Worm (Caenorhabditis elegans) whole organism, late embryonic: Measurements from ENCODE around the gene tkr-3.
"Not testable (repeated sequence)": the region's sequence is repeated elsewhere in the genome, so short reads cannot be mapped to it uniquely, and the experiment has no call there.

Source experiments
- C08G9.2 ChIP-seq: sonication (generic microtip); optimal IDR thresholded peaks from 2 replicates; lab custom pipeline; 2016; ENCODE audit warnings: mild to moderate bottlenecking, missing genetic modification characterization, moderate library complexity, missing compliant biosample characterization
- C38D4.7 ChIP-seq: fragments of 200-800 bp; sonication (Bioruptor generic); optimal IDR thresholded peaks from 2 replicates; lab custom pipeline; 2018; ENCODE audit warnings: mild to moderate bottlenecking, missing genetic modification characterization, moderate library complexity, missing compliant biosample characterization
- F13H6.1 ChIP-seq: sonication (generic microtip); optimal IDR thresholded peaks from 2 replicates; lab custom pipeline; 2016; ENCODE audit warnings: missing genetic modification characterization, missing compliant biosample characterization
- K02D7.2 ChIP-seq: sonication (generic microtip); optimal IDR thresholded peaks from 2 replicates; lab custom pipeline; 2017; ENCODE audit warnings: mild to moderate bottlenecking, missing genetic modification characterization, missing compliant biosample characterization
- K09A11.1 ChIP-seq: sonication (generic microtip); optimal IDR thresholded peaks from 2 replicates; lab custom pipeline; 2017; ENCODE audit warnings: antibody characterized with exemption, mild to moderate bottlenecking, missing genetic modification characterization, missing compliant biosample characterization; ENCODE audit not compliant: insufficient read depth
- T23F11.4 ChIP-seq: fragments of 200-800 bp; sonication (Bioruptor generic); optimal IDR thresholded peaks from 2 replicates; lab custom pipeline; 2018; ENCODE audit warnings: mild to moderate bottlenecking, missing genetic modification characterization, missing compliant biosample characterization
- ceh-14 ChIP-seq: sonication (generic microtip); optimal IDR thresholded peaks from 2 replicates; lab custom pipeline; 2016; ENCODE audit warnings: missing genotype, missing genetic modification characterization, missing compliant biosample characterization
- ceh-19 ChIP-seq: fragments of 200-800 bp; sonication (Bioruptor generic); optimal IDR thresholded peaks from 2 replicates; lab custom pipeline; 2018; ENCODE audit warnings: mild to moderate bottlenecking, missing genetic modification characterization, missing compliant biosample characterization
- ceh-2 ChIP-seq: sonication (generic microtip); optimal IDR thresholded peaks from 2 replicates; lab custom pipeline; 2016; ENCODE audit warnings: missing genotype, missing genetic modification characterization, missing compliant biosample characterization
- ceh-22 ChIP-seq: sonication (generic microtip); optimal IDR thresholded peaks from 2 replicates; lab custom pipeline; 2017; ENCODE audit warnings: missing biosample characterization, missing genetic modification characterization
- ceh-24 ChIP-seq: sonication (generic microtip); optimal IDR thresholded peaks from 2 replicates; lab custom pipeline; 2016; ENCODE audit warnings: mild to moderate bottlenecking, missing genetic modification characterization, missing compliant biosample characterization
- ceh-31 ChIP-seq: sonication (generic microtip); optimal IDR thresholded peaks from 2 replicates; lab custom pipeline; 2016; ENCODE audit warnings: missing genetic modification characterization, missing compliant biosample characterization
- ceh-34 ChIP-seq: sonication (generic microtip); optimal IDR thresholded peaks from 2 replicates; lab custom pipeline; 2016; ENCODE audit warnings: mild to moderate bottlenecking, missing genetic modification characterization, missing compliant biosample characterization
- ceh-48 ChIP-seq: sonication (generic microtip); optimal IDR thresholded peaks from 2 replicates; lab custom pipeline; 2016; ENCODE audit warnings: missing genetic modification characterization, inconsistent platforms, missing compliant biosample characterization
- dve-1 ChIP-seq: sonication (generic microtip); optimal IDR thresholded peaks from 2 replicates; lab custom pipeline; 2017; ENCODE audit warnings: antibody characterized with exemption, mild to moderate bottlenecking, missing genetic modification characterization, missing compliant biosample characterization
- elt-2 ChIP-seq: sonication (generic microtip); optimal IDR thresholded peaks from 2 replicates; lab custom pipeline; 2016; ENCODE audit warnings: missing genetic modification reagents, missing genetic modification characterization, missing compliant biosample characterization
- fax-1 ChIP-seq: sonication (generic microtip); optimal IDR thresholded peaks from 2 replicates; lab custom pipeline; 2016; ENCODE audit warnings: missing genotype, missing genetic modification characterization, missing compliant biosample characterization
- fkh-10 ChIP-seq: fragments of 150-350 bp; optimal IDR thresholded peaks from 2 replicates; lab custom pipeline; 2014; ENCODE audit warnings: missing biosample characterization, missing genetic modification reagents, missing genetic modification characterization
- hlh-30 ChIP-seq: sonication (generic microtip); optimal IDR thresholded peaks from 2 replicates; lab custom pipeline; 2017; ENCODE audit warnings: antibody characterized with exemption, missing genetic modification characterization, missing compliant biosample characterization; ENCODE audit not compliant: insufficient read depth
- lim-6 ChIP-seq: sonication (generic microtip); optimal IDR thresholded peaks from 2 replicates; lab custom pipeline; 2016; ENCODE audit warnings: missing genetic modification characterization, missing compliant biosample characterization
- mec-3 ChIP-seq: sonication (generic microtip); optimal IDR thresholded peaks from 2 replicates; lab custom pipeline; 2016; ENCODE audit warnings: borderline replicate concordance, missing genetic modification characterization, missing compliant biosample characterization
- nfya-1 ChIP-seq: sonication (generic microtip); optimal IDR thresholded peaks from 2 replicates; lab custom pipeline; 2017; ENCODE audit warnings: missing genetic modification characterization, mild to moderate bottlenecking, missing compliant biosample characterization, antibody characterized with exemption, moderate library complexity
- nhr-232 ChIP-seq: sonication (generic microtip); optimal IDR thresholded peaks from 2 replicates; lab custom pipeline; 2016; ENCODE audit warnings: missing genetic modification characterization, missing compliant biosample characterization
- npax-4 ChIP-seq: sonication (generic microtip); optimal IDR thresholded peaks from 2 replicates; lab custom pipeline; 2016; ENCODE audit warnings: missing genetic modification characterization, missing compliant biosample characterization
- pag-3 ChIP-seq: sonication (generic microtip); optimal IDR thresholded peaks from 2 replicates; lab custom pipeline; 2016; ENCODE audit warnings: missing compliant biosample characterization, missing genetic modification characterization, borderline replicate concordance
- pax-1 ChIP-seq: fragments of 150-350 bp; optimal IDR thresholded peaks from 2 replicates; lab custom pipeline; 2014; ENCODE audit warnings: missing biosample characterization, missing genetic modification characterization
- pros-1 ChIP-seq: fragments of 150-350 bp; optimal IDR thresholded peaks from 2 replicates; lab custom pipeline; 2014; ENCODE audit warnings: missing biosample characterization, missing genetic modification reagents, missing genetic modification characterization
- ref-2 ChIP-seq: sonication (generic microtip); optimal IDR thresholded peaks from 2 replicates; lab custom pipeline; 2016; ENCODE audit warnings: missing genetic modification characterization, missing compliant biosample characterization
- rnt-1 ChIP-seq: sonication (generic microtip); optimal IDR thresholded peaks from 2 replicates; lab custom pipeline; 2016; ENCODE audit warnings: missing genetic modification characterization, missing compliant biosample characterization
- syd-9 ChIP-seq: sonication (generic microtip); optimal IDR thresholded peaks from 2 replicates; lab custom pipeline; 2016; ENCODE audit warnings: mild to moderate bottlenecking, missing genetic modification characterization, moderate library complexity, missing compliant biosample characterization
- unc-55 ChIP-seq: sonication (generic microtip); optimal IDR thresholded peaks from 2 replicates; lab custom pipeline; 2017; ENCODE audit warnings: missing biosample characterization, missing genetic modification reagents, missing genetic modification characterization
- ztf-16 ChIP-seq: sonication (generic microtip); optimal IDR thresholded peaks from 2 replicates; lab custom pipeline; 2017; ENCODE audit warnings: missing genetic modification characterization, missing compliant biosample characterization

tkr-3 gene

DNA sequence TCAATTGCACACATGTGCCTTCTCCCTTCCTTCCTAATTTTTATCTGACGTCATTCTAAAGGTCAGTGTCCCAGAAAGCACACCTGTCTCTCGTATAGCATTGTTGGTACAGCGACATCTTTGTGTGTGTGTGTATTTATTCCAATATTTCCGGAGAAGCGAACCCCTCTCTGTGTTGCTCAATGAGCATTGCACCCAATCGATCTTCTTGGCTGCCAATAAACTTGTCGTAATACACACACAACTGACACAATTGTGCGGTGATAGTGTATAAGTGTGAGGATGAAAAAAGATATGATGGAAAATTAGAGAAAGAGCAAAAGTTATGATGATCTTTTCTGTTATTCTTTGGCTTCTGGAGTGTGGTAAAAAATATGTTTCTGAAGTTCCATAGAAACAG, 45.3 kb downstream of the tkr-3 start:
- TF ChIP-seq ceh-24 (tag; lab: Kevin White, UChicago) (no peak), ztf-16 (tag; lab: Kevin White, UChicago) (no peak), ceh-22 (tag; lab: Kevin White, UChicago) (no peak), pros-1 (no peak), F13H6.1 (tag; lab: Kevin White, UChicago) (no peak), K09A11.1 (tag; lab: Kevin White, UChicago) (no peak), npax-4 (tag; lab: Kevin White, UChicago) (no peak), C08G9.2 (tag; lab: Kevin White, UChicago) (no peak), ref-2 (tag; lab: Kevin White, UChicago) (no peak), syd-9 (tag; lab: Kevin White, UChicago) (no peak), hlh-30 (tag; lab: Kevin White, UChicago) (no peak), dve-1 (tag; lab: Kevin White, UChicago) (no peak), ceh-14 (tag; lab: Kevin White, UChicago) (no peak), nfya-1 (tag; lab: Kevin White, UChicago) (peak; percentile 6), ceh-31 (tag; lab: Kevin White, UChicago) (peak; percentile 11), C38D4.7 (GFP tag; lab: Kevin White, UChicago) (no peak), fkh-10 (GFP tag; lab: Kevin White, UChicago) (no peak), unc-55 (GFP tag; lab: Kevin White, UChicago) (peak; percentile 71), T23F11.4 (GFP tag; lab: Kevin White, UChicago) (no peak), pax-1 (tag; lab: Kevin White, UChicago) (no peak), ceh-34 (tag; lab: Kevin White, UChicago) (no peak), fax-1 (tag; lab: Kevin White, UChicago) (no peak), ceh-48 (tag; lab: Kevin White, UChicago) (no peak), ceh-2 (tag; lab: Kevin White, UChicago) (no peak)
- TF ChIP-seq, all 69 proteins: peak for 3

DNA sequence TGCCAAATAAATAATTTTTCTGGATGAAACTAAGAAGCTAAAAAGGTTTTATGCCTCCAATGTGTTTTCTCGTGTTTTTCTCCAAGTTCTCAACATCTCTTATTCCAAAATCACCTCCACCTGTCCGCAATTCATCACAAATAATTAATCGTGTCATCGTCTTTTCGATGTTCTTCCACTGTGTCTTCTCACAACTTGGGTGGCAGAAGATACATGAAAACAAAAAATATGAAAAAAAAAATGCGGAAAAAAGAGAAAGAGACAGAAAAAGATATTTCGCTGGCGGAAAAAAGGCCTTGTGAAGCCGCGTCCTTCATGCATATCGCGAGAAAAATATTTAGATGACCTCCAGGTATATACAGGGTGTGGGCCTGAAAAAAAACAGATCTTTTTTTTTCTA, 48.1 kb downstream of the tkr-3 start:
- TF ChIP-seq C38D4.7 (GFP tag; lab: Kevin White, UChicago), result no peak

DNA sequence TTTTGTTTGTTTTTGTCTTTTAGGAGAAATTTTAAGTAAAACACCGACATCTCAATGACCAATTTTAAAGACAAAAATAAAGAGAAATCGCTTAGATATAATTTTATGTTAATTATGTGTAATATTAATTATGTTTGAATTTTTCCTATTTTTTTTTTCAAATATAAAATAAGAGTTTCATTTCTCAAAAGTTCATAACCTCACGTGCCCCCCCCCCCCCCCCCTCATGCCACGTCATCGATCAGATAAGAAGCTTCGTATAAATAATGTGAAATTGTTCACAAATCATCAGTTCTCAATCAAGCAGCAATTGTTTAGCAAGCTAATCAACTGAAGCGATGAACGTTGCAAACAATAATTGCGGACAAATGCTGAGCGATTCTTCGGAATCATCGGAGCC, 51.3 kb downstream of the tkr-3 start, which contains the start of gene C02B10.6:
C02B10.6 (plus strand) TSS at position 301 of the 400 bp plus-strand sequence.
- not testable (repeated sequence) for TF ChIP-seq lim-6, nhr-232, rnt-1 (tag; lab: Kevin White, UChicago)

DNA sequence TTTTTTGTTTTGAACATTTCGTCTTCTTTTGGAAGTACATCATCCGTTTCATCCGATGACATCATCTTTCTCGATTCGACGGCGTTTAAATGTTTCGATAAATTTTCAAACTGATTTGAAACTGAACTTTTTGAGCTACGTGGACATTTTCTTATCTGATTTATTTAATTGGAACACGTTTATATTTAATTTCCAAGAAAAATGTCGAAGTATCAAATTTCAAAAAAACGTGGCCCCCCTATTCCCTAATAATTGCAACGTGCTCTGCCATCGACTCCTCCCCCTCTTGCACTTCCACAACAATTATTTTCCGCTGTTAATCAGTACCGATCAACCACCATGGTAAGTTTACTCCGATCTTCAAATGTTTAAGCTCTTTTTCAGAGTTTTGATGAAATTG, 53.4 kb downstream of the tkr-3 start, which contains the start of the genes R13H9.6 and rmd-6:
R13H9.6 (minus strand) TSS at position 101 of the 400 bp plus-strand sequence.
rmd-6 (plus strand) TSS at position 305 of the 400 bp plus-strand sequence.
- TF ChIP-seq nhr-232 (tag; lab: Kevin White, UChicago); elt-2 (tag; lab: Kevin White, UChicago); K02D7.2: not testable (repeated sequence)
- TF ChIP-seq, all 69 proteins: peak for 0; not testable (repeated sequence) for 69

DNA sequence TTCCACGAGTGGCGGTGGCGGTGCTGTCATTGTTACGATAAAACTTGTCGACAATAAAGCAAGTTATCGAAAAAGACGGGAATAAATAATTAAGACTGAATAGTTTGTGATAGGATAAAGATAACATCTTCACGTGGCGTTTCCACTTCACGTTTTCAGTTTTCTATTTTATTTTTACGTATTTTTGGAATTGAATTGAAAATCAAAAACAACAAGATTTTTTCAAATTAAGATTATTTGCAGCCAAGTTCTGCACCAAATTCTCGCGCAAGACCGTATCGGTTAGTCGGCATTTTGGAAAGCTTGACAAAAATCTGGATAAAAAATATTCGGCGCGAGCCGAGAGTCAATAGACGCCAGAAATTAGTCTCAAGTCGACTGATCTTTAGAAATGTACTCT, 55.0 kb downstream of the tkr-3 start, which contains the start of gene ttbk-2.2:
ttbk-2.2 (minus strand) TSS at position 101 of the 400 bp plus-strand sequence.
- not testable (repeated sequence) for TF ChIP-seq pag-3 (tag; lab: Kevin White, UChicago); fkh-10 (GFP tag; lab: Kevin White, UChicago); T23F11.4 (GFP tag; lab: Kevin White, UChicago)

DNA sequence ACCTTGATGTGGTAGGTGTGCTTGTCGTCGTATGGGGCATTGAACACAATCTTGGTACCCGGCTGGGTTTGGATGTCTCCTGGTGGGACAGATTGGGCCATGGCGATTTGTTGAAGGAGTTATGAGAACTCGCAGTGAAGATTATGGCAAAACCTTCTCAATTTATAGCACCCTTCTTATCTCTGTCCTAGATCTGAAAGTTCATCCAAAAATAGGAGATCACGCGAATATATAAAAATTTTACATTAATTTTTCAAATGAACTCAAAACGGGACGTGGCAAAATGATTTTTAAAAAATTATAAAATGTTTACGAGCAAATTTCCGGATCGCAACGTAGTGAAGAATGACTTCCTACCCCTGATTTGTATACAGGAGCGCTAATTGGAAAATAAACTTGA, 56.9 kb downstream of the tkr-3 start, which contains the start of gene msp-53:
msp-53 (minus strand) TSS at position 101 of the 400 bp plus-strand sequence.
- not testable (repeated sequence) for TF ChIP-seq ceh-19 (GFP tag; lab: Kevin White, UChicago); ceh-14 (tag; lab: Kevin White, UChicago); mec-3 (tag; lab: Kevin White, UChicago)
- TF ChIP-seq, all 69 proteins: peak for 0; not testable (repeated sequence) for 69
